Worm (Caenorhabditis elegans) whole organism, L4 larva: ENCODE results near the gene clec-232.
A peak's percentile ranks its signal among the peaks of the same experiment; 100 is the strongest.

Source experiments
- R02D3.7 ChIP-seq: fragments of 150-350 bp; sonication (generic microtip); optimal IDR thresholded peaks from 3 replicates; lab custom pipeline; 2014; ENCODE audit warnings: missing biosample characterization, missing genetic modification characterization
- ZK546.5 ChIP-seq, 2 experiments: sonication (generic microtip); optimal IDR thresholded peaks; 2 replicates each; lab custom pipeline; 2017; ENCODE audit warnings: missing biosample characterization in 2 of 2, missing genetic modification characterization in 2 of 2
- dve-1 ChIP-seq: sonication (generic microtip); optimal IDR thresholded peaks from 2 replicates; lab custom pipeline; 2017; ENCODE audit warnings: antibody characterized with exemption, mild to moderate bottlenecking, missing genetic modification characterization, missing compliant biosample characterization; ENCODE audit not compliant: insufficient read depth
- egl-27 ChIP-seq: sonication (generic microtip); optimal IDR thresholded peaks from 3 replicates; lab custom pipeline; 2017; ENCODE audit warnings: missing biosample characterization, missing genetic modification reagents, missing genetic modification characterization
- nhr-48 ChIP-seq: sonication (generic microtip); optimal IDR thresholded peaks from 2 replicates; lab custom pipeline; 2016; ENCODE audit warnings: mild to moderate bottlenecking, missing genetic modification characterization, missing compliant biosample characterization
- pqm-1 ChIP-seq: sonication (generic microtip); optimal IDR thresholded peaks from 2 replicates; lab custom pipeline; 2017; ENCODE audit warnings: missing biosample characterization, missing genetic modification characterization
- unc-62 ChIP-seq, 3 experiments: fragments of 150-350 bp in 1 of 3; sonication (generic microtip); optimal IDR thresholded peaks in 2 of 3; peaks in 1 of 3; 1 replicate in 1 of 3; 2 replicates in 2 of 3; lab custom pipeline; 2014 to 2017; ENCODE audit warnings: missing biosample characterization in 3 of 3, missing genetic modification characterization in 3 of 3, missing genetic modification reagents in 3 of 3, missing genotype in 1 of 3

- no peak for TF ChIP-seq pqm-1
- no peak for TF ChIP-seq nhr-48 (tag; lab: Kevin White, UChicago)
- peak in 1 of 2 experiments; percentile 97 for TF ChIP-seq unc-62 (GFP tag; optimal IDR thresholded peaks at IDR 0.05 in 1 of 2; lab: Kevin White, UChicago)
- no peak for TF ChIP-seq unc-62 (tag; optimal IDR thresholded peaks at IDR 0.05; lab: Kevin White, UChicago)
- no peak for TF ChIP-seq egl-27 (tag; lab: Kevin White, UChicago)
- TF ChIP-seq ZK546.5 (tag; optimal IDR thresholded peaks at IDR 0.05; lab: Kevin White, UChicago): no peak
- no peak for TF ChIP-seq dve-1 (tag; lab: Kevin White, UChicago)
- TF ChIP-seq R02D3.7: no peak
Measured at ce11 chrV:15970820-15971219, 5.1 kb upstream of the clec-232 start.
